Fruit fly (Drosophila melanogaster) whole organism, embryonic: ENCODE measurements around the gene zfh2.

Experiments used
- Bteb2 ChIP-seq: fragments of 200-800 bp; sonication (Bioruptor generic); optimal IDR thresholded peaks from 2 replicates; lab custom pipeline; 2016; ENCODE audit warnings: missing biosample characterization, missing genetic modification characterization
- CG12104 ChIP-seq: fragments of 200-800 bp; sonication (Bioruptor generic); optimal IDR thresholded peaks from 3 replicates; lab custom pipeline; 2016; ENCODE audit warnings: missing biosample characterization, missing genetic modification characterization
- CG12942 ChIP-seq: fragments of 200-800 bp; sonication (Bioruptor generic); optimal IDR thresholded peaks from 3 replicates; lab custom pipeline; 2016; ENCODE audit warnings: missing biosample characterization, missing genetic modification characterization
- CG13287 ChIP-seq: fragments of 200-800 bp; sonication (Bioruptor generic); IDR thresholded peaks from 2 replicates; pipeline ENCODE4 v1.3.6; 2022; ENCODE audit warnings: missing biosample characterization, missing genetic modification characterization; ENCODE audit not compliant: partially characterized antibody
- CG13296 ChIP-seq: fragments of 200-800 bp; sonication (Bioruptor generic); optimal IDR thresholded peaks from 3 replicates; lab custom pipeline; 2018; ENCODE audit warnings: missing biosample characterization, mild to moderate bottlenecking, missing genetic modification characterization
- CG13894 ChIP-seq: fragments of 200-800 bp; sonication (Bioruptor generic); optimal IDR thresholded peaks from 3 replicates; lab custom pipeline; 2018; ENCODE audit warnings: missing biosample characterization, mild to moderate bottlenecking, missing genetic modification characterization, moderate library complexity
- CG14667 ChIP-seq: fragments of 200-800 bp; sonication (Bioruptor generic); IDR thresholded peaks from 2 replicates; pipeline ENCODE4 v1.3.6; 2022; ENCODE audit warnings: missing biosample characterization, missing genetic modification characterization
- CG2116 ChIP-seq: fragments of 200-800 bp; sonication (Bioruptor generic); optimal IDR thresholded peaks from 3 replicates; lab custom pipeline; 2018; ENCODE audit warnings: missing biosample characterization, mild to moderate bottlenecking, missing genetic modification characterization
- CG2889 ChIP-seq: fragments of 200-800 bp; sonication (Bioruptor generic); IDR thresholded peaks from 3 replicates; pipeline ENCODE4 v1.3.6; 2022; ENCODE audit warnings: missing biosample characterization, missing genetic modification characterization
- CG30020 ChIP-seq: fragments of 200-800 bp; optimal IDR thresholded peaks from 2 replicates; lab custom pipeline; 2019; ENCODE audit warnings: missing biosample characterization, mild to moderate bottlenecking, missing genetic modification characterization, moderate library complexity
- CG31441 ChIP-seq: fragments of 200-800 bp; sonication (Bioruptor generic); IDR thresholded peaks from 2 replicates; pipeline ENCODE4 v1.3.6; 2022; ENCODE audit warnings: missing biosample characterization, missing genetic modification characterization
- CG3163 ChIP-seq: fragments of 200-800 bp; sonication (Bioruptor generic); optimal IDR thresholded peaks from 3 replicates; lab custom pipeline; 2016; ENCODE audit warnings: missing biosample characterization, missing genetic modification characterization
- CG7556 ChIP-seq: fragments of 200-800 bp; sonication (Bioruptor generic); optimal IDR thresholded peaks from 2 replicates; lab custom pipeline; 2017; ENCODE audit warnings: missing biosample characterization, mild to moderate bottlenecking, missing genetic modification characterization
- CoRest ChIP-seq: fragments of 200-800 bp; sonication (Bioruptor generic); optimal IDR thresholded peaks from 3 replicates; lab custom pipeline; 2018; ENCODE audit warnings: missing biosample characterization, mild to moderate bottlenecking, missing genetic modification characterization, moderate library complexity
- Deaf1 ChIP-seq: fragments of 200-800 bp; optimal IDR thresholded peaks from 3 replicates; lab custom pipeline; 2019; ENCODE audit warnings: missing biosample characterization, mild to moderate bottlenecking, missing genetic modification characterization, moderate library complexity
- Ets65A ChIP-seq: fragments of 200-800 bp; sonication (Bioruptor generic); peaks from one replicate; lab custom pipeline; 2016; ENCODE audit warnings: missing biosample characterization, missing genetic modification characterization
- Fer1 ChIP-seq: fragments of 200-800 bp; sonication (Bioruptor generic); optimal IDR thresholded peaks from 2 replicates; lab custom pipeline; 2017; ENCODE audit warnings: missing biosample characterization, mild to moderate bottlenecking, missing genetic modification characterization
- Nf-YC ChIP-seq: fragments of 200-800 bp; optimal IDR thresholded peaks from 3 replicates; lab custom pipeline; 2019; ENCODE audit warnings: missing biosample characterization, mild to moderate bottlenecking, missing genetic modification characterization, moderate library complexity
- Trl ChIP-seq, 3 experiments: fragments of >200 bp in 2 of 3; fragments of 200-800 bp in 1 of 3; sonication (Bioruptor generic) in 1 of 3; optimal IDR thresholded peaks; 2 replicates in 1 of 3; 3 replicates in 2 of 3; lab custom pipeline; 2016 to 2017; ENCODE audit warnings: missing biosample characterization in 1 of 3, missing genetic modification characterization in 1 of 3
- ase ChIP-seq: fragments of 200-800 bp; sonication (Bioruptor generic); IDR thresholded peaks from 3 replicates; pipeline ENCODE4 v1.3.6; 2022; ENCODE audit warnings: missing biosample characterization, missing genetic modification characterization
- br ChIP-seq: fragments of >200 bp; optimal IDR thresholded peaks from 2 replicates; lab custom pipeline; 2017
- bsh ChIP-seq, 2 experiments: fragments of 200-800 bp; sonication (Bioruptor generic); optimal IDR thresholded peaks; 2 replicates each; lab custom pipeline; 2017 to 2018; ENCODE audit warnings: mild to moderate bottlenecking in 2 of 2, missing biosample characterization in 2 of 2, missing genetic modification characterization in 2 of 2, moderate library complexity in 1 of 2
- caup ChIP-seq: fragments of 200-800 bp; sonication (Bioruptor generic); optimal IDR thresholded peaks from 3 replicates; lab custom pipeline; 2017; ENCODE audit warnings: missing biosample characterization, mild to moderate bottlenecking, missing genetic modification characterization, moderate library complexity; ENCODE audit not compliant: severe bottlenecking
- cg ChIP-seq: fragments of 200-800 bp; sonication (Bioruptor generic); optimal IDR thresholded peaks from 3 replicates; lab custom pipeline; 2019; ENCODE audit warnings: missing biosample characterization, mild to moderate bottlenecking, missing genetic modification characterization, moderate library complexity
- chinmo ChIP-seq: fragments of 200-800 bp; sonication (Bioruptor generic); IDR thresholded peaks from 4 replicates; pipeline ENCODE4 v1.3.6; 2022; ENCODE audit warnings: missing biosample characterization, missing genetic modification characterization; ENCODE audit not compliant: partially characterized antibody
- dmrt99B ChIP-seq: fragments of 200-800 bp; sonication (Bioruptor generic); optimal IDR thresholded peaks from 2 replicates; lab custom pipeline; 2018; ENCODE audit warnings: missing biosample characterization, mild to moderate bottlenecking, missing genetic modification characterization, moderate library complexity
- dpn ChIP-seq, 2 experiments: fragments of 200-800 bp; sonication (Bioruptor generic); optimal IDR thresholded peaks; 3 replicates each; lab custom pipeline; 2016; ENCODE audit warnings: missing biosample characterization in 2 of 2, missing genetic modification characterization in 2 of 2
- eve ChIP-seq, 2 experiments: fragments of >200 bp; optimal IDR thresholded peaks; 2 replicates each; lab custom pipeline; 2017; ENCODE audit warnings: missing biosample characterization in 2 of 2, missing genetic modification characterization in 2 of 2
- gt ChIP-seq: fragments of 200-800 bp; sonication (Bioruptor generic); IDR thresholded peaks from 2 replicates; pipeline ENCODE4 v1.3.6; 2022; ENCODE audit warnings: missing biosample characterization, missing genetic modification characterization
- ken ChIP-seq: fragments of 200-800 bp; sonication (Bioruptor generic); IDR thresholded peaks from 3 replicates; pipeline ENCODE4 v1.3.6; 2022; ENCODE audit warnings: missing biosample characterization, missing genetic modification characterization
- lola ChIP-seq, 3 experiments: fragments of >200 bp in 2 of 3; fragments of 200-800 bp in 1 of 3; sonication (Bioruptor generic) in 1 of 3; optimal IDR thresholded peaks; 2 replicates each; lab custom pipeline; 2017 to 2019; ENCODE audit warnings: missing biosample characterization in 3 of 3, missing genetic modification characterization in 3 of 3, mild to moderate bottlenecking in 1 of 3, moderate library complexity in 1 of 3
- nerfin-1 ChIP-seq: fragments of 200-800 bp; sonication (Bioruptor generic); optimal IDR thresholded peaks from 3 replicates; lab custom pipeline; 2019; ENCODE audit warnings: missing biosample characterization, mild to moderate bottlenecking, missing genetic modification characterization, moderate library complexity
- nom ChIP-seq: fragments of 200-800 bp; sonication (Bioruptor generic); optimal IDR thresholded peaks from 2 replicates; lab custom pipeline; 2017; ENCODE audit warnings: missing biosample characterization, missing genetic modification characterization, mild to moderate bottlenecking, moderate library complexity, missing genetic modification reagents
- pros ChIP-seq: fragments of 200-800 bp; sonication (Bioruptor generic); optimal IDR thresholded peaks from 3 replicates; lab custom pipeline; 2019; ENCODE audit warnings: missing biosample characterization, mild to moderate bottlenecking, missing genetic modification characterization, moderate library complexity
- salm ChIP-seq: fragments of 200-800 bp; sonication (Bioruptor generic); optimal IDR thresholded peaks from 2 replicates; lab custom pipeline; 2018; ENCODE audit warnings: missing biosample characterization, mild to moderate bottlenecking, missing genetic modification characterization
- sc ChIP-seq, 3 experiments: fragments of >200 bp in 2 of 3; fragments of 200-800 bp in 1 of 3; sonication (Bioruptor generic) in 1 of 3; optimal IDR thresholded peaks; 2 replicates in 2 of 3; 3 replicates in 1 of 3; lab custom pipeline; 2017; ENCODE audit warnings: mild to moderate bottlenecking in 1 of 3, missing biosample characterization in 1 of 3, missing genetic modification characterization in 1 of 3, missing genetic modification reagents in 1 of 3
- scrt ChIP-seq: fragments of 200-800 bp; sonication (Bioruptor generic); optimal IDR thresholded peaks from 2 replicates; lab custom pipeline; 2018; ENCODE audit warnings: missing biosample characterization, mild to moderate bottlenecking, missing genetic modification characterization, moderate library complexity
- sens ChIP-seq: fragments of 200-800 bp; sonication (Bioruptor generic); peaks from one replicate; lab custom pipeline; 2016; ENCODE audit warnings: missing biosample characterization, missing genetic modification characterization
- tio ChIP-seq: fragments of 200-800 bp; sonication (Bioruptor generic); optimal IDR thresholded peaks from 2 replicates; lab custom pipeline; 2017; ENCODE audit warnings: missing biosample characterization, missing genetic modification characterization, inconsistent platforms
- trem ChIP-seq: fragments of 200-800 bp; optimal IDR thresholded peaks from 3 replicates; lab custom pipeline; 2019; ENCODE audit warnings: missing biosample characterization, mild to moderate bottlenecking, missing genetic modification characterization, moderate library complexity
- tx ChIP-seq: fragments of 200-800 bp; sonication (Bioruptor generic); optimal IDR thresholded peaks from 2 replicates; lab custom pipeline; 2016; ENCODE audit warnings: missing biosample characterization, missing genetic modification characterization

Gene zfh2

dm6 chr4:519421-519987 is 17.9 kb downstream of the zfh2 start:
- TF ChIP-seq sens (GFP tag; lab: Kevin White, UChicago): no peak
- peak; percentile 14 for TF ChIP-seq Nf-YC (tag; lab: Kevin White, UChicago)
- peak; percentile 32 for TF ChIP-seq CG13894
- TF ChIP-seq CG31441 (GFP tag; lab: Robert Waterston, UW): no peak
- peak; percentile 52 for TF ChIP-seq pros (GFP tag; lab: Kevin White, UChicago)
- TF ChIP-seq nom (GFP tag; lab: Kevin White, UChicago): peak; percentile 70
- TF ChIP-seq ken: no peak
- TF ChIP-seq nerfin-1 (tag; lab: Kevin White, UChicago): peak; percentile 54

DNA sequence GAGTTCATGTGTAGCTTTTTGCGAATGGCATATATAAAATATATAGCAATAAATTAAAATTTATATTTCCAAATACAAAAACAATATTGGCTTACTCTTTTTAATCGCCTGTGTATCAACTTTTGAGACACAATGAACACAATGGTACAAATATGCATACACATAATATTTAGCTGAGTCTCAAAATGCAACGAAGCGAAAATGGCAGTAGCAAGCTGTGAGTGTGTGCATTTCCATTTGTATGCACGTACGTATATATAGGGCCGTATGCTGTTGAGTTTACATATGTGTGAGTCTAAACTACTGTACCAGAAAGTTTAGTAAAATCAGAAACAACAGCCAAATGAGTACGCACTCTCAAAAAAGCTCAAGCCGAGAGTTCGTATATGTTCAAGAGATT is 53.1 kb downstream of the zfh2 start:
- TF ChIP-seq CoRest (tag; lab: Kevin White, UChicago): no peak
- TF ChIP-seq tx: no peak
- TF ChIP-seq dpn (GFP tag; optimal IDR thresholded peaks at IDR 0.05; lab: Kevin White, UChicago): no peak
- peak; percentile 41 to 49 for TF ChIP-seq Trl (optimal IDR thresholded peaks at IDR 0.05; lab: Kevin White, UChicago)
- TF ChIP-seq Trl (GFP tag; optimal IDR thresholded peaks at IDR 0.05; lab: Kevin White, UChicago): no peak
- no peak for TF ChIP-seq CG2889 (GFP tag; lab: Robert Waterston, UW)
- no peak for TF ChIP-seq CG13296
- no peak for TF ChIP-seq dmrt99B (tag; lab: Kevin White, UChicago)
- no peak for TF ChIP-seq eve (GFP tag; optimal IDR thresholded peaks at IDR 0.05; lab: Kevin White, UChicago)
- peak; percentile 78 for TF ChIP-seq cg (GFP tag; lab: Kevin White, UChicago)
- no peak for TF ChIP-seq CG30020
- TF ChIP-seq sc (optimal IDR thresholded peaks at IDR 0.05; lab: Kevin White, UChicago): no peak
- TF ChIP-seq sc (GFP tag; optimal IDR thresholded peaks at IDR 0.05; lab: Kevin White, UChicago): no peak
- TF ChIP-seq caup (GFP tag; lab: Kevin White, UChicago): no peak
- TF ChIP-seq CG7556 (GFP tag; lab: Kevin White, UChicago): no peak
- TF ChIP-seq Ets65A (GFP tag; lab: Kevin White, UChicago): no peak
- no peak for TF ChIP-seq CG14667 (GFP tag; lab: Robert Waterston, UW)
- TF ChIP-seq tio (GFP tag; lab: Kevin White, UChicago): no peak
- no peak for TF ChIP-seq scrt (GFP tag; lab: Kevin White, UChicago)
- TF ChIP-seq ase (GFP tag; lab: Robert Waterston, UW): no peak
- TF ChIP-seq Deaf1: no peak
- no peak for TF ChIP-seq Bteb2
- no peak for TF ChIP-seq gt (GFP tag; lab: Robert Waterston, UW)
- TF ChIP-seq lola (GFP tag; optimal IDR thresholded peaks at IDR 0.05; lab: Kevin White, UChicago): no peak
- no peak for TF ChIP-seq CG13287 (GFP tag; lab: Robert Waterston, UW)
- no peak for TF ChIP-seq CG12104 (GFP tag; lab: Kevin White, UChicago)
- no peak for TF ChIP-seq CG2116 (GFP tag; lab: Kevin White, UChicago)
- TF ChIP-seq br (lab: Kevin White, UChicago): no peak
- no peak for TF ChIP-seq CG12942 (GFP tag; lab: Kevin White, UChicago)
- TF ChIP-seq Fer1 (GFP tag; lab: Kevin White, UChicago): no peak
- no peak for TF ChIP-seq salm (tag; lab: Kevin White, UChicago)
- TF ChIP-seq chinmo: peak; percentile 83; the same call in 3 of the 4 replicates
- TF ChIP-seq nom (GFP tag; lab: Kevin White, UChicago): peak; percentile 12
- no peak for TF ChIP-seq bsh (GFP tag; optimal IDR thresholded peaks at IDR 0.05; lab: Kevin White, UChicago)
- no peak for TF ChIP-seq trem (tag; lab: Kevin White, UChicago)
- peak; percentile 70 for TF ChIP-seq CG3163 (GFP tag; lab: Kevin White, UChicago)
- TF ChIP-seq, all 482 proteins: peak for 5
